Fruit fly (Drosophila melanogaster) whole organism, embryonic: ENCODE results near the gene PGRP-LA.
A peak's percentile ranks its signal among the peaks of the same experiment; 100 is the strongest.

Experiments used
- Antp ChIP-seq: fragments of 200-800 bp; sonication (Bioruptor generic); optimal IDR thresholded peaks from 3 replicates; lab custom pipeline; 2016; ENCODE audit warnings: missing biosample characterization, missing genetic modification characterization
- Atf6 ChIP-seq: fragments of 200-800 bp; sonication (Bioruptor generic); IDR thresholded peaks from 2 replicates; pipeline ENCODE4 v1.3.6; 2022; ENCODE audit warnings: missing biosample characterization, missing genetic modification characterization
- B-H2 ChIP-seq: fragments of 200-800 bp; sonication (Bioruptor generic); optimal IDR thresholded peaks from 2 replicates; lab custom pipeline; 2018; ENCODE audit warnings: missing biosample characterization, mild to moderate bottlenecking, missing genetic modification characterization
- Blimp-1 ChIP-seq: fragments of 200-800 bp; sonication (Bioruptor generic); optimal IDR thresholded peaks from 3 replicates; lab custom pipeline; 2018; ENCODE audit warnings: missing biosample characterization, missing genetic modification characterization, mild to moderate bottlenecking, moderate library complexity, missing genetic modification reagents
- C15 ChIP-seq: fragments of 200-800 bp; sonication (Bioruptor generic); IDR thresholded peaks from 3 replicates; pipeline ENCODE4 v1.3.6; 2022; ENCODE audit warnings: missing biosample characterization, missing genetic modification characterization
- CG12071 ChIP-seq: fragments of 200-800 bp; sonication (Bioruptor generic); optimal IDR thresholded peaks from 3 replicates; lab custom pipeline; 2018; ENCODE audit warnings: missing biosample characterization, mild to moderate bottlenecking, missing genetic modification characterization
- CG12299 ChIP-seq: fragments of 200-800 bp; sonication (Bioruptor generic); optimal IDR thresholded peaks from 2 replicates; lab custom pipeline; 2018; ENCODE audit warnings: missing biosample characterization, mild to moderate bottlenecking, missing genetic modification characterization
- CG12659 ChIP-seq: fragments of 200-800 bp; sonication (Bioruptor generic); optimal IDR thresholded peaks from 3 replicates; lab custom pipeline; 2017; ENCODE audit warnings: mild to moderate bottlenecking, missing biosample characterization, missing genetic modification reagents, missing genetic modification characterization
- CG12769 ChIP-seq: fragments of 200-800 bp; sonication (Bioruptor generic); optimal IDR thresholded peaks from 2 replicates; lab custom pipeline; 2019; ENCODE audit warnings: missing biosample characterization, mild to moderate bottlenecking, missing genetic modification characterization, moderate library complexity
- CG12942 ChIP-seq: fragments of 200-800 bp; sonication (Bioruptor generic); optimal IDR thresholded peaks from 3 replicates; lab custom pipeline; 2016; ENCODE audit warnings: missing biosample characterization, missing genetic modification characterization
- CG14050 ChIP-seq: fragments of 200-800 bp; sonication (Bioruptor generic); IDR thresholded peaks from 3 replicates; pipeline ENCODE4 v1.3.6; 2022; ENCODE audit warnings: missing biosample characterization, missing genetic modification characterization
- CG1602 ChIP-seq: fragments of 200-800 bp; sonication (Bioruptor generic); optimal IDR thresholded peaks from 3 replicates; lab custom pipeline; 2016; ENCODE audit warnings: missing biosample characterization, missing genetic modification characterization
- CG17328 ChIP-seq: fragments of 200-800 bp; sonication (Bioruptor generic); IDR thresholded peaks from 2 replicates; pipeline ENCODE4 v1.3.6; 2022; ENCODE audit warnings: missing biosample characterization, missing genetic modification characterization
- CG17385 ChIP-seq: fragments of 200-800 bp; sonication (Bioruptor generic); optimal IDR thresholded peaks from 3 replicates; lab custom pipeline; 2018; ENCODE audit warnings: missing biosample characterization, mild to moderate bottlenecking, missing genetic modification characterization
- CG3163 ChIP-seq: fragments of 200-800 bp; sonication (Bioruptor generic); optimal IDR thresholded peaks from 3 replicates; lab custom pipeline; 2016; ENCODE audit warnings: missing biosample characterization, missing genetic modification characterization
- CG32767 ChIP-seq: fragments of 200-800 bp; sonication (Bioruptor generic); IDR thresholded peaks from 2 replicates; pipeline ENCODE4 v1.3.6; 2022; ENCODE audit warnings: missing biosample characterization, missing genetic modification characterization
- CG34376 ChIP-seq: fragments of 200-800 bp; sonication (Bioruptor generic); optimal IDR thresholded peaks from 2 replicates; lab custom pipeline; 2018; ENCODE audit warnings: missing biosample characterization, mild to moderate bottlenecking, missing genetic modification characterization
- CG3995 ChIP-seq: fragments of 200-800 bp; sonication (Bioruptor generic); optimal IDR thresholded peaks from 3 replicates; lab custom pipeline; 2016; ENCODE audit warnings: missing biosample characterization, missing genetic modification characterization
- CG4328 ChIP-seq: fragments of 200-800 bp; sonication (Bioruptor generic); optimal IDR thresholded peaks from 3 replicates; lab custom pipeline; 2017; ENCODE audit warnings: missing biosample characterization, missing genetic modification reagents, missing genetic modification characterization
- CG5245 ChIP-seq: fragments of 200-800 bp; sonication (Bioruptor generic); optimal IDR thresholded peaks from 3 replicates; lab custom pipeline; 2016; ENCODE audit warnings: missing biosample characterization, missing genetic modification characterization
- CG9876 ChIP-seq: fragments of 200-800 bp; sonication (Bioruptor generic); optimal IDR thresholded peaks from 2 replicates; lab custom pipeline; 2016; ENCODE audit warnings: missing biosample characterization, missing genetic modification characterization
- CG9932 ChIP-seq: fragments of 200-800 bp; sonication (Bioruptor generic); IDR thresholded peaks from 2 replicates; pipeline ENCODE4 v1.3.6; 2022; ENCODE audit warnings: missing biosample characterization, missing genetic modification characterization
- D19A ChIP-seq: fragments of 200-800 bp; optimal IDR thresholded peaks from 3 replicates; lab custom pipeline; 2019; ENCODE audit warnings: missing biosample characterization, mild to moderate bottlenecking, missing genetic modification characterization, moderate library complexity
- D19B ChIP-seq: fragments of 200-800 bp; sonication (Bioruptor generic); optimal IDR thresholded peaks from 2 replicates; lab custom pipeline; 2017; ENCODE audit warnings: missing biosample characterization, mild to moderate bottlenecking, missing genetic modification characterization
- HLH54F ChIP-seq: fragments of 200-800 bp; sonication (Bioruptor generic); optimal IDR thresholded peaks from 3 replicates; lab custom pipeline; 2016; ENCODE audit warnings: missing biosample characterization, missing genetic modification characterization
- MESR4 ChIP-seq: fragments of 200-800 bp; sonication (Bioruptor generic); optimal IDR thresholded peaks from 2 replicates; lab custom pipeline; 2018; ENCODE audit warnings: missing biosample characterization, mild to moderate bottlenecking, missing genetic modification characterization, moderate library complexity
- Meics ChIP-seq: fragments of 200-800 bp; sonication (Bioruptor generic); optimal IDR thresholded peaks from 2 replicates; lab custom pipeline; 2017; ENCODE audit warnings: missing biosample characterization, mild to moderate bottlenecking, missing genetic modification characterization
- Myb ChIP-seq: fragments of 200-800 bp; sonication (Bioruptor generic); optimal IDR thresholded peaks from 2 replicates; lab custom pipeline; 2016; ENCODE audit warnings: missing biosample characterization, missing genetic modification characterization
- Nf-YB ChIP-seq: fragments of 200-800 bp; sonication (Bioruptor generic); optimal IDR thresholded peaks from 3 replicates; lab custom pipeline; 2019; ENCODE audit warnings: missing biosample characterization, mild to moderate bottlenecking, missing genetic modification characterization, moderate library complexity
- Xbp1 ChIP-seq: fragments of 200-800 bp; sonication (Bioruptor generic); optimal IDR thresholded peaks from 3 replicates; lab custom pipeline; 2016; ENCODE audit warnings: missing biosample characterization, mild to moderate bottlenecking, missing genetic modification characterization
- YL-1 ChIP-seq: fragments of 200-800 bp; sonication (Bioruptor generic); optimal IDR thresholded peaks from 3 replicates; lab custom pipeline; 2017; ENCODE audit warnings: missing biosample characterization, mild to moderate bottlenecking, missing genetic modification characterization
- ap ChIP-seq: fragments of 200-800 bp; sonication (Bioruptor generic); IDR thresholded peaks from 2 replicates; pipeline ENCODE4 v1.3.6; 2022; ENCODE audit warnings: missing biosample characterization, missing genetic modification characterization
- ato ChIP-seq: fragments of 200-800 bp; sonication (Bioruptor generic); IDR thresholded peaks from 2 replicates; pipeline ENCODE4 v1.3.6; 2022; ENCODE audit warnings: missing biosample characterization, missing genetic modification characterization; ENCODE audit not compliant: partially characterized antibody
- bowl ChIP-seq: fragments of 200-800 bp; sonication (Bioruptor generic); IDR thresholded peaks from 2 replicates; pipeline ENCODE4 v1.3.6; 2022; ENCODE audit warnings: missing biosample characterization, missing genetic modification characterization
- chinmo ChIP-seq: fragments of 200-800 bp; sonication (Bioruptor generic); IDR thresholded peaks from 4 replicates; pipeline ENCODE4 v1.3.6; 2022; ENCODE audit warnings: missing biosample characterization, missing genetic modification characterization; ENCODE audit not compliant: partially characterized antibody
- chn ChIP-seq: fragments of 200-800 bp; sonication (Bioruptor generic); optimal IDR thresholded peaks from 2 replicates; lab custom pipeline; 2016; ENCODE audit warnings: missing biosample characterization, missing genetic modification characterization
- ci ChIP-seq: fragments of 200-800 bp; sonication (Bioruptor generic); IDR thresholded peaks from 3 replicates; pipeline ENCODE4 v1.3.6; 2022; ENCODE audit warnings: missing biosample characterization, missing genetic modification characterization
- dpn ChIP-seq, 2 experiments: fragments of 200-800 bp; sonication (Bioruptor generic); optimal IDR thresholded peaks; 3 replicates each; lab custom pipeline; 2016; ENCODE audit warnings: missing biosample characterization in 2 of 2, missing genetic modification characterization in 2 of 2
- en ChIP-seq: fragments of 200-800 bp; sonication (Bioruptor generic); optimal IDR thresholded peaks from 2 replicates; lab custom pipeline; 2016; ENCODE audit warnings: missing biosample characterization, missing genetic modification characterization
- esg ChIP-seq: fragments of 200-800 bp; sonication (Bioruptor generic); conservative IDR thresholded peaks from 2 replicates; pipeline ENCODE4 v1.3.6; 2022; ENCODE audit warnings: missing biosample characterization, missing genetic modification characterization
- fd3F ChIP-seq: fragments of 200-800 bp; sonication (Bioruptor generic); optimal IDR thresholded peaks from 2 replicates; lab custom pipeline; 2018; ENCODE audit warnings: missing biosample characterization, mild to moderate bottlenecking, missing genetic modification characterization, moderate library complexity
- hth ChIP-seq: fragments of >200 bp; optimal IDR thresholded peaks from 2 replicates; lab custom pipeline; 2017; ENCODE audit warnings: inconsistent platforms
- lab ChIP-seq: fragments of 200-800 bp; sonication (Bioruptor generic); optimal IDR thresholded peaks from 3 replicates; lab custom pipeline; 2017; ENCODE audit warnings: missing biosample characterization, missing genetic modification characterization, mild to moderate bottlenecking, moderate library complexity, missing genetic modification reagents
- nom ChIP-seq: fragments of 200-800 bp; sonication (Bioruptor generic); optimal IDR thresholded peaks from 2 replicates; lab custom pipeline; 2017; ENCODE audit warnings: missing biosample characterization, missing genetic modification characterization, mild to moderate bottlenecking, moderate library complexity, missing genetic modification reagents
- prd ChIP-seq, 3 experiments: fragments of >200 bp in 2 of 3; fragments of 200-800 bp in 1 of 3; sonication (Bioruptor generic) in 1 of 3; optimal IDR thresholded peaks in 2 of 3; IDR thresholded peaks in 1 of 3; 2 replicates in 2 of 3; 3 replicates in 1 of 3; pipeline versions ENCODE4 v1.3.6 to Lab custom; 2017 to 2022; ENCODE audit warnings: missing biosample characterization in 1 of 3, missing genetic modification characterization in 1 of 3
- rib ChIP-seq: fragments of 200-800 bp; sonication (Bioruptor generic); IDR thresholded peaks from 2 replicates; pipeline ENCODE4 v1.3.6; 2022; ENCODE audit warnings: missing biosample characterization, missing genetic modification characterization
- row ChIP-seq: fragments of 200-800 bp; sonication (Bioruptor generic); IDR thresholded peaks from 3 replicates; pipeline ENCODE4 v1.3.6; 2022; ENCODE audit warnings: missing biosample characterization, missing genetic modification characterization
- sens ChIP-seq: fragments of 200-800 bp; sonication (Bioruptor generic); peaks from one replicate; lab custom pipeline; 2016; ENCODE audit warnings: missing biosample characterization, missing genetic modification characterization
- slbo ChIP-seq: fragments of 200-800 bp; sonication (Bioruptor generic); IDR thresholded peaks from 2 replicates; pipeline ENCODE4 v1.3.6; 2022; ENCODE audit warnings: missing biosample characterization, missing genetic modification characterization
- unpg ChIP-seq: fragments of 200-800 bp; sonication (Bioruptor generic); optimal IDR thresholded peaks from 3 replicates; lab custom pipeline; 2018; ENCODE audit warnings: missing biosample characterization, mild to moderate bottlenecking, missing genetic modification characterization, moderate library complexity
- zfh1 ChIP-seq: fragments of 200-800 bp; sonication (Bioruptor generic); IDR thresholded peaks from 3 replicates; pipeline ENCODE4 v1.3.6; 2022; ENCODE audit warnings: missing biosample characterization, missing genetic modification characterization

Gene PGRP-LA

dm6 chr3L:9349314-9349733, 15.2 kb downstream of the PGRP-LA start, which contains the start of gene PGRP-LF (continued):
- no peak for TF ChIP-seq prd (optimal IDR thresholded peaks at IDR 0.05; lab: Kevin White, UChicago)
- TF ChIP-seq prd (GFP tag; IDR thresholded peaks at IDR 0.05; lab: Robert Waterston, UW): no peak; the same call in 2 of the 3 replicates
- no peak for TF ChIP-seq D19B (GFP tag; lab: Kevin White, UChicago)
- peak; percentile 48; the same call in 1 of the 2 replicates for TF ChIP-seq CG9932
- peak; percentile 41 for TF ChIP-seq lab (GFP tag; lab: Kevin White, UChicago)
- TF ChIP-seq sens (GFP tag; lab: Kevin White, UChicago): peak; percentile 45
- no peak for TF ChIP-seq zfh1
- TF ChIP-seq CG17385 (GFP tag; lab: Kevin White, UChicago): peak; percentile 30
- no peak for TF ChIP-seq D19A (tag; lab: Kevin White, UChicago)
- TF ChIP-seq C15 (GFP tag; lab: Robert Waterston, UW): no peak
- TF ChIP-seq slbo: 0 out of 2 replicates have a peak, but pooled peaks have one; percentile 17
- no peak for TF ChIP-seq CG12071
- TF ChIP-seq HLH54F (GFP tag; lab: Kevin White, UChicago): peak; percentile 6
- peak; percentile 70 for TF ChIP-seq CG12769 (tag; lab: Kevin White, UChicago)
- TF ChIP-seq CG5245 (GFP tag; lab: Kevin White, UChicago): no peak
- no peak for TF ChIP-seq nom (GFP tag; lab: Kevin White, UChicago)
- TF ChIP-seq esg (GFP tag; lab: Robert Waterston, UW): no peak
- TF ChIP-seq dpn (GFP tag; optimal IDR thresholded peaks at IDR 0.05; lab: Kevin White, UChicago): peak in 1 of 2 experiments; percentile 2
- no peak for TF ChIP-seq chn (GFP tag; lab: Kevin White, UChicago)
- TF ChIP-seq CG3163 (GFP tag; lab: Kevin White, UChicago): peak; percentile 5
- no peak; the same call in 1 of the 2 replicates for TF ChIP-seq Atf6 (GFP tag; lab: Robert Waterston, UW)
- TF ChIP-seq ci (GFP tag; lab: Robert Waterston, UW): peak; percentile 42; the same call in 2 of the 3 replicates
- TF ChIP-seq CG17328 (GFP tag; lab: Robert Waterston, UW): no peak
- TF ChIP-seq CG34376 (GFP tag; lab: Kevin White, UChicago): peak; percentile 83
- TF ChIP-seq CG4328 (GFP tag; lab: Kevin White, UChicago): no peak
- peak; percentile 35; the same call in 1 of the 2 replicates for TF ChIP-seq CG32767 (GFP tag; lab: Robert Waterston, UW)
- peak; percentile 10 for TF ChIP-seq YL-1 (GFP tag; lab: Kevin White, UChicago)
- no peak for TF ChIP-seq Antp
- TF ChIP-seq ato (GFP tag; lab: Robert Waterston, UW): no peak
- no peak for TF ChIP-seq hth (lab: Kevin White, UChicago)
- peak; percentile 21 for TF ChIP-seq unpg (GFP tag; lab: Kevin White, UChicago)
- no peak for TF ChIP-seq CG1602
- TF ChIP-seq en: no peak
- no peak for TF ChIP-seq CG12942 (GFP tag; lab: Kevin White, UChicago)
- TF ChIP-seq CG14050 (GFP tag; lab: Robert Waterston, UW): no peak
- TF ChIP-seq B-H2: peak; percentile 64
- no peak for TF ChIP-seq rib (GFP tag; lab: Robert Waterston, UW)
- no peak for TF ChIP-seq MESR4 (GFP tag; lab: Kevin White, UChicago)
- TF ChIP-seq CG9876 (GFP tag; lab: Kevin White, UChicago): no peak
- TF ChIP-seq Nf-YB (GFP tag; lab: Kevin White, UChicago): peak; percentile 58
- TF ChIP-seq ap: no peak
- peak; percentile 18 for TF ChIP-seq CG12299 (tag; lab: Kevin White, UChicago)
- TF ChIP-seq bowl: no peak
- peak; percentile 25 for TF ChIP-seq Xbp1 (GFP tag; lab: Kevin White, UChicago)
- TF ChIP-seq Myb (GFP tag; lab: Kevin White, UChicago): no peak
- TF ChIP-seq Blimp-1 (GFP tag; lab: Kevin White, UChicago): no peak
- no peak for TF ChIP-seq fd3F (GFP tag; lab: Kevin White, UChicago)
- peak; percentile 11 for TF ChIP-seq Meics (GFP tag; lab: Kevin White, UChicago)
- no peak for TF ChIP-seq CG3995
- TF ChIP-seq row (GFP tag; lab: Robert Waterston, UW): peak; percentile 39; the same call in 1 of the 3 replicates
- TF ChIP-seq CG12659: peak; percentile 16
- TF ChIP-seq chinmo (GFP tag; lab: Robert Waterston, UW): peak; percentile 89; the same call in 3 of the 4 replicates
